Fruit fly (Drosophila melanogaster) whole organism, prepupa: Measurements from ENCODE around the gene CG33795.

Source experiments
- Blimp-1 ChIP-seq: fragments of 200-800 bp; sonication (Bioruptor generic); optimal IDR thresholded peaks from 3 replicates; lab custom pipeline; 2017; ENCODE audit warnings: missing biosample characterization, missing genetic modification characterization, mild to moderate bottlenecking, moderate library complexity, missing genetic modification reagents
- CG11902 ChIP-seq: fragments of 200-800 bp; sonication (Bioruptor generic); optimal IDR thresholded peaks from 3 replicates; lab custom pipeline; 2016; ENCODE audit warnings: missing biosample characterization, missing genetic modification characterization
- CG31627 ChIP-seq: fragments of 200-800 bp; sonication (Bioruptor generic); optimal IDR thresholded peaks from 3 replicates; lab custom pipeline; 2016; ENCODE audit warnings: missing biosample characterization, missing genetic modification characterization
- CG32006 ChIP-seq: fragments of 200-800 bp; sonication (Bioruptor generic); optimal IDR thresholded peaks from 3 replicates; lab custom pipeline; 2017; ENCODE audit warnings: missing biosample characterization, mild to moderate bottlenecking, missing genetic modification characterization
- Lpt ChIP-seq: fragments of 200-800 bp; sonication (Bioruptor generic); optimal IDR thresholded peaks from 3 replicates; lab custom pipeline; 2016; ENCODE audit warnings: missing biosample characterization, missing genetic modification characterization
- Sox15 ChIP-seq: fragments of 200-800 bp; sonication (Bioruptor generic); optimal IDR thresholded peaks from 3 replicates; lab custom pipeline; 2016; ENCODE audit warnings: missing biosample characterization, missing genetic modification characterization
- dsx ChIP-seq: fragments of 200-800 bp; optimal IDR thresholded peaks from 3 replicates; lab custom pipeline; 2019; ENCODE audit warnings: missing biosample characterization, mild to moderate bottlenecking, missing genetic modification characterization, moderate library complexity; ENCODE audit not compliant: poor library complexity, severe bottlenecking

dm6 chr3L:16157251-16158190 lies 13.7 kb downstream of the CG33795 start:
- TF ChIP-seq Lpt (GFP tag; lab: Kevin White, UChicago) (peak; percentile 21), dsx (peak; percentile 9), CG32006 (peak; percentile 84), CG31627 (GFP tag; lab: Kevin White, UChicago) (peak; percentile 37), Blimp-1 (GFP tag; lab: Kevin White, UChicago) (no peak), CG11902 (GFP tag; lab: Kevin White, UChicago) (no peak), Sox15 (GFP tag; lab: Kevin White, UChicago) (no peak)
